Fruit fly (Drosophila melanogaster) whole organism, wandering third instar larva: ENCODE measurements around the gene CG7443.

Experiments
- Abd-B ChIP-seq: fragments of >200 bp; optimal IDR thresholded peaks from 2 replicates; lab custom pipeline; 2017; ENCODE audit warnings: missing biosample characterization, missing genetic modification characterization
- CrebA ChIP-seq: fragments of 200-800 bp; sonication (Bioruptor generic); optimal IDR thresholded peaks from 2 replicates; lab custom pipeline; 2016; ENCODE audit warnings: missing biosample characterization, mild to moderate bottlenecking, missing genetic modification characterization, borderline replicate concordance
- GATAd ChIP-seq: sonication (Bioruptor generic); optimal IDR thresholded peaks from 2 replicates; lab custom pipeline; 2016; ENCODE audit warnings: missing biosample characterization, missing genetic modification characterization
- Jra ChIP-seq: sonication (Bioruptor generic); optimal IDR thresholded peaks from 2 replicates; lab custom pipeline; 2016; ENCODE audit warnings: missing biosample characterization, missing genetic modification characterization
- Vsx2 ChIP-seq: fragments of 200-300, 225-300 bp; sonication (Bioruptor generic); optimal IDR thresholded peaks from 2 replicates; lab custom pipeline; 2018; ENCODE audit warnings: missing biosample characterization, missing genetic modification characterization; ENCODE audit not compliant: partially characterized antibody
- brk ChIP-seq: fragments of 200-800 bp; sonication (Bioruptor generic); optimal IDR thresholded peaks from 2 replicates; lab custom pipeline; 2016; ENCODE audit warnings: missing biosample characterization, mild to moderate bottlenecking, missing genetic modification characterization
- h ChIP-seq: fragments of 200-800 bp; sonication (Bioruptor generic); optimal IDR thresholded peaks from 3 replicates; lab custom pipeline; 2016; ENCODE audit warnings: missing biosample characterization, mild to moderate bottlenecking, missing genetic modification characterization
- lola ChIP-seq: fragments of >200 bp; optimal IDR thresholded peaks from 2 replicates; lab custom pipeline; 2017; ENCODE audit warnings: missing biosample characterization, missing genetic modification characterization
- psq ChIP-seq: fragments of 200-800 bp; sonication (Bioruptor generic); optimal IDR thresholded peaks from 3 replicates; lab custom pipeline; 2017; ENCODE audit warnings: missing biosample characterization, mild to moderate bottlenecking, missing genetic modification characterization, moderate library complexity
- sage ChIP-seq: fragments of 200-800 bp; sonication (Bioruptor generic); optimal IDR thresholded peaks from 2 replicates; lab custom pipeline; 2016; ENCODE audit warnings: missing biosample characterization, mild to moderate bottlenecking, missing genetic modification characterization

dm6 chr3R:8277494-8278293 is 46.4 kb upstream of the CG7443 start, which contains the start of gene ato:
- TF ChIP-seq brk (GFP tag; lab: Kevin White, UChicago) (no peak), psq (GFP tag; lab: Kevin White, UChicago) (no peak), Abd-B (GFP tag; lab: Kevin White, UChicago) (no peak), GATAd (GFP tag; lab: Kevin White, UChicago) (no peak), Jra (GFP tag; lab: Kevin White, UChicago) (no peak), sage (no peak), h (GFP tag; lab: Kevin White, UChicago) (no peak), Vsx2 (peak; percentile 60), CrebA (GFP tag; lab: Kevin White, UChicago) (no peak), lola (no peak)
